Worm (Caenorhabditis elegans): ENCODE data around the gene irld-64.

DNA sequence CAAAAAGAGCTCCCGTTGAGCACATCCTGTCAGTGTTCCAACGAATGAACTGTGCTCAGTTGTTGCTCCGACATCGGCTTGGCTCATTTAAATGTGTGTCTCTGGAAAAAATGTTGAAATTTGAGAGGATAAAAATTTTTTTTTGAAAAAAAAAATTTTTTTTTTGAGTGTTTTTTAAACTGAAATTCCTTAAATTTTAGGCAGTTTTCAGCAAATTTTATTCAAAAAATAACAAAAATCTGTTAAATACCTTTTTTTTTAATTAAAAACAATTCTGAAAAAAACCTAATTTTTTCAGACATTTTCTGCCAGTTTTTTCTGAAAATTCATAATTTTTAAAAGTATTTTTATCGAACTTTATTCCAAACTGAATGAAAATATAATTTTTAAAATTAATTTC, 45.6 kb downstream of the irld-64 start, which contains the start of gene pigw-1:
- TF ChIP-seq lin-35 (GFP tag; optimal IDR thresholded peaks at IDR 0.05) (no peak), ztf-6 (GFP tag; IDR thresholded peaks at IDR 0.05) (no peak), sptf-2 (GFP tag; optimal IDR thresholded peaks at IDR 0.05) (no peak)
